Worm (Caenorhabditis elegans) whole organism, L4 larva: Measurements from ENCODE around the gene T14G8.2.
A peak's percentile ranks its signal among the peaks of the same experiment; 100 is the strongest.

ENCODE experiments used
- F26F4.8 ChIP-seq: fragments of 200-800 bp; sonication (Bioruptor generic); conservative IDR thresholded peaks from 2 replicates; pipeline ENCODE4 v1.3.6; 2022; ENCODE audit warnings: missing genetic modification characterization, missing compliant biosample characterization
- Y5F2A.4 ChIP-seq: fragments of 200-800 bp; sonication (Bioruptor generic); optimal IDR thresholded peaks from 2 replicates; lab custom pipeline; 2018; ENCODE audit warnings: mild to moderate bottlenecking, missing genetic modification characterization, missing compliant biosample characterization
- aha-1 ChIP-seq: fragments of 150-350 bp; peaks from one replicate; lab custom pipeline; 2014; ENCODE audit warnings: missing biosample characterization, missing genetic modification characterization
- arid-1 ChIP-seq: fragments of 200-800 bp; sonication (Bioruptor generic); conservative IDR thresholded peaks from 2 replicates; pipeline ENCODE4 v1.3.6; 2022; ENCODE audit warnings: missing genetic modification reagents, missing genetic modification characterization, missing compliant biosample characterization
- attf-4 ChIP-seq: sonication (generic microtip); optimal IDR thresholded peaks from 3 replicates; lab custom pipeline; 2017; ENCODE audit warnings: missing biosample characterization, missing genetic modification characterization
- ceh-28 ChIP-seq: fragments of 150-350 bp; optimal IDR thresholded peaks from 2 replicates; lab custom pipeline; 2014; ENCODE audit warnings: missing biosample characterization, missing genetic modification reagents, missing genetic modification characterization
- ceh-44 ChIP-seq: fragments of 200-800 bp; sonication (Bioruptor generic); IDR thresholded peaks from 2 replicates; pipeline ENCODE4 v1.3.6; 2022; ENCODE audit warnings: missing genetic modification reagents, missing genetic modification characterization, missing compliant biosample characterization
- ctbp-1 ChIP-seq: fragments of 200-800 bp; sonication (Bioruptor generic); IDR thresholded peaks from 2 replicates; pipeline ENCODE4 v1.3.6; 2022; ENCODE audit warnings: missing genetic modification reagents, missing genetic modification characterization, missing compliant biosample characterization
- daf-16 ChIP-seq, 3 experiments: sonication (generic microtip); optimal IDR thresholded peaks; 2 replicates each; lab custom pipeline; 2016 to 2017; ENCODE audit warnings: missing genetic modification characterization in 3 of 3, missing genetic modification reagents in 3 of 3, mild to moderate bottlenecking in 2 of 3, missing compliant biosample characterization in 2 of 3, missing biosample characterization in 1 of 3, moderate library complexity in 1 of 3
- dmd-6 ChIP-seq: fragments of 200-800 bp; sonication (Bioruptor generic); IDR thresholded peaks from 2 replicates; pipeline ENCODE4 v1.3.6; 2022; ENCODE audit warnings: missing genetic modification reagents, missing genetic modification characterization, missing compliant biosample characterization
- dve-1 ChIP-seq: sonication (generic microtip); optimal IDR thresholded peaks from 2 replicates; lab custom pipeline; 2017; ENCODE audit warnings: antibody characterized with exemption, mild to moderate bottlenecking, missing genetic modification characterization, missing compliant biosample characterization; ENCODE audit not compliant: insufficient read depth
- hlh-11 ChIP-seq: fragments of 200-800 bp; sonication (Bioruptor generic); optimal IDR thresholded peaks from 2 replicates; lab custom pipeline; 2018; ENCODE audit warnings: mild to moderate bottlenecking, missing genetic modification characterization, missing compliant biosample characterization
- hmg-1.1 ChIP-seq: fragments of 200-800 bp; sonication (Bioruptor generic); IDR thresholded peaks from 2 replicates; pipeline ENCODE4 v1.3.6; 2022; ENCODE audit warnings: missing genetic modification reagents, missing genetic modification characterization, missing compliant biosample characterization
- lin-29 ChIP-seq: fragments of 200-800 bp; sonication (Bioruptor generic); IDR thresholded peaks from 2 replicates; pipeline ENCODE4 v1.3.6; 2022; ENCODE audit warnings: missing genetic modification reagents, missing genetic modification characterization, missing compliant biosample characterization
- lsy-2 ChIP-seq, 2 experiments: fragments of 150-350 bp in 1 of 2; sonication (generic microtip) in 1 of 2; optimal IDR thresholded peaks; 2 replicates each; lab custom pipeline; 2014 to 2017; ENCODE audit warnings: missing biosample characterization in 2 of 2, missing genetic modification characterization in 2 of 2
- mep-1 ChIP-seq: fragments of 150-350 bp; sonication (generic microtip); optimal IDR thresholded peaks from 3 replicates; lab custom pipeline; 2014; ENCODE audit warnings: missing biosample characterization, missing genetic modification characterization
- mes-2 ChIP-seq: sonication (generic microtip); optimal IDR thresholded peaks from 2 replicates; lab custom pipeline; 2016; ENCODE audit warnings: missing genotype, mild to moderate bottlenecking, missing genetic modification characterization, missing compliant biosample characterization; ENCODE audit not compliant: poor library complexity, severe bottlenecking
- mxl-2 ChIP-seq: fragments of 200-800 bp; sonication (Bioruptor generic); conservative IDR thresholded peaks from 2 replicates; pipeline ENCODE4 v1.3.6; 2022; ENCODE audit warnings: missing genetic modification reagents, missing genetic modification characterization, missing compliant biosample characterization
- nhr-102 ChIP-seq: sonication (generic microtip); optimal IDR thresholded peaks from 2 replicates; lab custom pipeline; 2016; ENCODE audit warnings: mild to moderate bottlenecking, missing genetic modification characterization, moderate library complexity, missing compliant biosample characterization
- nhr-25 ChIP-seq: sonication (generic microtip); optimal IDR thresholded peaks from 2 replicates; lab custom pipeline; 2017; ENCODE audit warnings: missing genetic modification characterization, mild to moderate bottlenecking, missing compliant biosample characterization, antibody characterized with exemption, moderate library complexity, borderline replicate concordance; ENCODE audit not compliant: insufficient read depth
- nhr-28 ChIP-seq: fragments of 150-350 bp; optimal IDR thresholded peaks from 2 replicates; lab custom pipeline; 2014; ENCODE audit warnings: missing biosample characterization, missing genetic modification characterization
- nhr-41 ChIP-seq: fragments of 200-800 bp; sonication (Bioruptor generic); IDR thresholded peaks from 2 replicates; pipeline ENCODE4 v1.3.6; 2022; ENCODE audit warnings: missing genetic modification reagents, missing genetic modification characterization, missing compliant biosample characterization
- nhr-76 ChIP-seq: fragments of 150-350 bp; optimal IDR thresholded peaks from 2 replicates; lab custom pipeline; 2014; ENCODE audit warnings: missing biosample characterization, missing genetic modification characterization
- nhr-77 ChIP-seq: fragments of 150-350 bp; optimal IDR thresholded peaks from 2 replicates; lab custom pipeline; 2014; ENCODE audit warnings: missing biosample characterization, missing genetic modification characterization
- pha-4 ChIP-seq, 2 experiments: fragments of 150-350 bp in 1 of 2; fragments of 200-800 bp in 1 of 2; sonication (Bioruptor generic) in 1 of 2; IDR thresholded peaks in 1 of 2; optimal IDR thresholded peaks in 1 of 2; 2 replicates each; pipeline versions ENCODE4 v1.3.6 to Lab custom; 2014 to 2022; ENCODE audit warnings: missing genetic modification characterization in 2 of 2, missing genetic modification reagents in 2 of 2, missing biosample characterization in 1 of 2, missing compliant biosample characterization in 1 of 2
- rbr-2 ChIP-seq: sonication (generic microtip); optimal IDR thresholded peaks from 2 replicates; lab custom pipeline; 2016; ENCODE audit warnings: missing genotype, missing genetic modification characterization, missing compliant biosample characterization
- snpc-4 ChIP-seq: fragments of 150-350 bp; optimal IDR thresholded peaks from 2 replicates; lab custom pipeline; 2014; ENCODE audit warnings: missing biosample characterization, missing genetic modification characterization
- spr-1 ChIP-seq: sonication (generic microtip); optimal IDR thresholded peaks from 2 replicates; lab custom pipeline; 2016; ENCODE audit warnings: mild to moderate bottlenecking, missing genetic modification characterization, missing compliant biosample characterization
- spr-3 ChIP-seq: fragments of 200-800 bp; sonication (Bioruptor generic); optimal IDR thresholded peaks from 2 replicates; lab custom pipeline; 2018; ENCODE audit warnings: mild to moderate bottlenecking, missing genetic modification characterization, missing compliant biosample characterization
- tag-97 ChIP-seq: fragments of 200-800 bp; sonication (Bioruptor generic); IDR thresholded peaks from 2 replicates; pipeline ENCODE4 v1.3.6; 2022; ENCODE audit warnings: missing genetic modification characterization, missing compliant biosample characterization
- unc-130 ChIP-seq: sonication (generic microtip); optimal IDR thresholded peaks from 2 replicates; lab custom pipeline; 2016; ENCODE audit warnings: missing genetic modification reagents, missing genetic modification characterization, missing compliant biosample characterization
- unc-62 ChIP-seq, 3 experiments: fragments of 150-350 bp in 1 of 3; sonication (generic microtip); optimal IDR thresholded peaks in 2 of 3; peaks in 1 of 3; 1 replicate in 1 of 3; 2 replicates in 2 of 3; lab custom pipeline; 2014 to 2017; ENCODE audit warnings: missing biosample characterization in 3 of 3, missing genetic modification characterization in 3 of 3, missing genetic modification reagents in 3 of 3, missing genotype in 1 of 3
- ztf-7 ChIP-seq: fragments of 150-350 bp; optimal IDR thresholded peaks from 2 replicates; lab custom pipeline; 2014; ENCODE audit warnings: missing biosample characterization, missing genetic modification characterization

T14G8.2 gene

DNA sequence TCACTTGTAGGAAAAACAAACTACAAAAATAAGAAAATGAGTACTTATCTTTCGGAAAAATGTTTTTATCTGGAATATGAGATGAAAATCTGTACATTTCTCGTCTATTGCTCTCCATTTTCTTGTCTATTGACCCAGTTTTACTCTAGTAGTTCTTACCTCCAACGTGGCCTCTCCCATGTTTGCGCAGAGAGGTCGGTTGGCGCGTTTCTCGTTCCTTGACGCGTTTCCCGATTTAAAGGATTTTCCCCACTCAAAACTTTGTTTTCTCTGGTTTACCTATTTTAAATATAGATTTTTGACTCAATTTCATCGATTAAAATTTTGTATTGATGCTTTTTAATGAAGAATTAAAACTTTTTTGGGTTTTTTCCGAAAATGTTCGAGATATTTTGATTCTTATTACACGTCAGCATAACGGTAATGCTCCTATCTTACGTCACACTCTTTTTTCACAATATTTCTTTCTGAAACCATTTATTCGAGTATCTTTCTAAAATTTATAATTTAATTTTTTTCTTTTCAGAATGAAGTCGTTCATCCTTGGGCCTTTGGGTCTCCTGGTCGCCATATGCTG lies 3.0 kb downstream of the T14G8.2 start, which contains the start of gene T14G8.3 (continued):
- no peak for TF ChIP-seq mxl-2
- peak; percentile 44 for TF ChIP-seq rbr-2 (tag; lab: Kevin White, UChicago)
- peak; percentile 6 for TF ChIP-seq spr-1
- TF ChIP-seq nhr-102 (tag; lab: Kevin White, UChicago): peak; percentile 23
- TF ChIP-seq pha-4 (GFP tag; IDR thresholded peaks at IDR 0.05; lab: Robert Waterston, UW): no peak
- TF ChIP-seq pha-4 (tag; optimal IDR thresholded peaks at IDR 0.05; lab: Kevin White, UChicago): no peak
- TF ChIP-seq F26F4.8: no peak
- TF ChIP-seq arid-1 (GFP tag; lab: Robert Waterston, UW): no peak
- TF ChIP-seq ceh-28 (tag; lab: Kevin White, UChicago): no peak
- no peak for TF ChIP-seq unc-130
- peak in 1 of 2 experiments; percentile 75 for TF ChIP-seq lsy-2 (tag; optimal IDR thresholded peaks at IDR 0.05; lab: Kevin White, UChicago)
- TF ChIP-seq lin-29 (GFP tag; lab: Robert Waterston, UW): no peak
- TF ChIP-seq daf-16 (GFP tag; optimal IDR thresholded peaks at IDR 0.05; lab: Kevin White, UChicago): no peak
- TF ChIP-seq daf-16 (tag; optimal IDR thresholded peaks at IDR 0.05; lab: Kevin White, UChicago): peak; percentile 52
- TF ChIP-seq snpc-4 (tag; lab: Kevin White, UChicago): no peak
- TF ChIP-seq nhr-25: peak; percentile 11
- TF ChIP-seq ztf-7: no peak
- peak; percentile 26; the same call in 1 of the 2 replicates for TF ChIP-seq dmd-6 (GFP tag; lab: Robert Waterston, UW)
- no peak for TF ChIP-seq ceh-44
- TF ChIP-seq Y5F2A.4 (GFP tag; lab: Kevin White, UChicago): no peak
- TF ChIP-seq aha-1 (tag; lab: Kevin White, UChicago): peak; percentile 77
- peak; percentile 83 for TF ChIP-seq mep-1 (tag; lab: Kevin White, UChicago)
- peak; percentile 69 for TF ChIP-seq dve-1 (tag; lab: Kevin White, UChicago)
- peak; percentile 68 for TF ChIP-seq hlh-11 (tag; lab: Kevin White, UChicago)
- no peak for TF ChIP-seq nhr-76
- TF ChIP-seq mes-2: peak; percentile 69
- no peak for TF ChIP-seq attf-4 (tag; lab: Kevin White, UChicago)
- peak; percentile 58 for TF ChIP-seq nhr-28 (tag; lab: Kevin White, UChicago)
- TF ChIP-seq spr-3 (GFP tag; lab: Kevin White, UChicago): no peak
- TF ChIP-seq ctbp-1 (GFP tag; lab: Robert Waterston, UW): no peak
- peak; percentile 52 for TF ChIP-seq nhr-77 (tag; lab: Kevin White, UChicago)

DNA sequence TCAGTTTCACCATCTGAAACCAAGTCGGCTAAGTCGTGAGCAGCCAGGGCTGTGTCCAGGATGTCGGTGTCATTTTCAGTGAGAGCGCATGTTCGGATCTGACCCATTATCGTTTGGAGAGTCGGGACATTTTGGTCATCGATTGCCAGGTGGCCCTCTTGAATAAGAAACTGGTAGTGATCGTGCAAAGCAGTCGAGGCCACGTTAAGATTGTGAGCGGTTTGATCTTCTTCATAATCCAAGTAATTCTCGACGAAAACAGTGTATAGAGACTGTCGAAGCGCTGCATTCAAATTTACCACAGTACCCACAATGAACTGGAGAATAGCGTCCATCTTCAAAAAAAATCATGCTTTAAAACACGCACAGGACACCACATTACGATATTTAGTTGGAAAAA lies 4.7 kb downstream of the T14G8.2 start, which contains the start of gene T14G8.6:
TSS of gene T14G8.6 (minus strand) at position 338 of the 400 bp plus-strand sequence.
- TF ChIP-seq tag-97 (GFP tag; lab: Robert Waterston, UW) (0 out of 2 replicates have a peak, but pooled peaks have one; percentile 24), aha-1 (tag; lab: Kevin White, UChicago) (peak; percentile 95), nhr-41 (GFP tag; lab: Robert Waterston, UW) (no peak)

DNA sequence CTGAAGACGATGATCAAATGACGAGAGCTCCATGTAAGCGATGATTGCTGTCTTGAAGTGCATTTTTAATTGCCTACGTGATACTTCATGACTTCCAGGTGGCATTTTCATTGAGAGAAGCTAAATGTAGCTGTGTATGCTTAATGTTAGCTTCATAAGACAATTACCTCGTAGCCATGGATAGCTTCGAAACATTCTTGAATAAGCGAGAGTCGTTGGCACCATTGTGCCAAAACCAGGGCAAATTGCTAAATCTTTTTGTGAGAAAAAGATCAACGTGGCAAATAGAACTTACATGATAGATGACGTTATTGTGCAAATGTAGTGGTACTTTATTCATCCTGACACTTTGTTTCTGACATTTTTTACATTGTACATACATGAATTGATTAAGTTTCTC lies 5.5 kb downstream of the T14G8.2 start:
- TF ChIP-seq aha-1 (tag; lab: Kevin White, UChicago) (peak; percentile 91), lsy-2 (tag; optimal IDR thresholded peaks at IDR 0.05; lab: Kevin White, UChicago) (no peak)

DNA sequence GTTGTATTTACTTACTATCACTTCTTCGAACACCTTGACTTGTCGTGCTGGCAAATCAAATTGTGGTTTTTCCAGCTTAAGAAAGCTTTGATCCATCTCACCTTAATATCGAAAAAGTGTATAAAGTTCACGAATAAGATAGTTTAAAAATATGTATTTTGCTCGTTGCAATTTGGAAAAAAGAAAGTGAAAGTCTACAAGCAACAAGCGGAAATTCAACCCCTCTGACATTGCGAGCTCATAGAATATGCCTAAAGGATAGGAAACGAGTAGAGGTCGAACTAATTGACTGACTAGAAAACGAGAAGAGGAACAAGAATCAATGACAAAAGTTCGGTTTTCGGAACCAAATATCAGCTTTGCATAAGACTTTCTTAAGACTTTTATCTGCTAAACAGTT lies 6.0 kb downstream of the T14G8.2 start, which contains the start of gene T14G8.4:
TSS of gene T14G8.4 (minus strand) at position 101 of the 400 bp plus-strand sequence.
- peak in 1 of 2 experiments; percentile 66 for TF ChIP-seq unc-62 (GFP tag; optimal IDR thresholded peaks at IDR 0.05 in 1 of 2; lab: Kevin White, UChicago)
- TF ChIP-seq unc-62 (tag; optimal IDR thresholded peaks at IDR 0.05; lab: Kevin White, UChicago): no peak
- no peak for TF ChIP-seq hmg-1.1 (GFP tag; lab: Robert Waterston, UW)
